Worm (Caenorhabditis elegans) whole organism, L3 larva: ENCODE results near the gene K08D8.7.

Source experiments
- egl-27 ChIP-seq: sonication (generic microtip); optimal IDR thresholded peaks from 4 replicates; lab custom pipeline; 2017; ENCODE audit warnings: missing biosample characterization, missing genetic modification reagents, missing genetic modification characterization
- elt-2 ChIP-seq: sonication (generic microtip); optimal IDR thresholded peaks from 2 replicates; lab custom pipeline; 2016; ENCODE audit warnings: missing genetic modification reagents, mild to moderate bottlenecking, missing genetic modification characterization, missing compliant biosample characterization
- elt-3 ChIP-seq, 3 experiments: fragments of 150-350 bp in 1 of 3; sonication (generic microtip) in 2 of 3; optimal IDR thresholded peaks; 2 replicates in 2 of 3; 4 replicates in 1 of 3; lab custom pipeline; 2014 to 2017; ENCODE audit warnings: missing biosample characterization in 3 of 3, missing genetic modification characterization in 3 of 3
- eor-1 ChIP-seq, 2 experiments: fragments of 150-350 bp; optimal IDR thresholded peaks; 2 replicates each; lab custom pipeline; 2014 to 2018; ENCODE audit warnings: missing biosample characterization in 2 of 2, missing genetic modification characterization in 2 of 2
- hmg-11 ChIP-seq: sonication (generic microtip); optimal IDR thresholded peaks from 2 replicates; lab custom pipeline; 2016; ENCODE audit warnings: missing genetic modification characterization, missing compliant biosample characterization
- nhr-11 ChIP-seq: fragments of 150-350 bp; optimal IDR thresholded peaks from 2 replicates; lab custom pipeline; 2014; ENCODE audit warnings: missing biosample characterization, missing genetic modification characterization
- nhr-12 ChIP-seq: fragments of 150-350 bp; optimal IDR thresholded peaks from 2 replicates; lab custom pipeline; 2014; ENCODE audit warnings: missing biosample characterization, missing genetic modification characterization
- pha-4 ChIP-seq: fragments of 150-350 bp; optimal IDR thresholded peaks from 2 replicates; lab custom pipeline; 2014; ENCODE audit warnings: missing biosample characterization, missing genetic modification reagents, missing genetic modification characterization
- pqm-1 ChIP-seq: fragments of 150-350 bp; optimal IDR thresholded peaks from 2 replicates; lab custom pipeline; 2017; ENCODE audit warnings: missing biosample characterization, missing genetic modification characterization, inconsistent platforms

ce11 chrIV:12854372-12855114 is 42.1 kb upstream of the K08D8.7 start:
- no peak for TF ChIP-seq pha-4 (tag; lab: Kevin White, UChicago)
- no peak for TF ChIP-seq nhr-11 (tag; lab: Kevin White, UChicago)
- TF ChIP-seq elt-3 (tag; optimal IDR thresholded peaks at IDR 0.05; lab: Kevin White, UChicago), result no peak
- no peak for TF ChIP-seq egl-27 (tag; lab: Kevin White, UChicago)
- no peak for TF ChIP-seq nhr-12
- no peak for TF ChIP-seq pqm-1 (tag; lab: Kevin White, UChicago)
- no peak for TF ChIP-seq hmg-11 (tag; lab: Kevin White, UChicago)
- peak; percentile 7 for TF ChIP-seq elt-2
- no peak for TF ChIP-seq eor-1 (tag; optimal IDR thresholded peaks at IDR 0.05; lab: Kevin White, UChicago)
